Worm (Caenorhabditis elegans): ENCODE results near the gene ogdh-2.

ogdh-2 gene

DNA sequence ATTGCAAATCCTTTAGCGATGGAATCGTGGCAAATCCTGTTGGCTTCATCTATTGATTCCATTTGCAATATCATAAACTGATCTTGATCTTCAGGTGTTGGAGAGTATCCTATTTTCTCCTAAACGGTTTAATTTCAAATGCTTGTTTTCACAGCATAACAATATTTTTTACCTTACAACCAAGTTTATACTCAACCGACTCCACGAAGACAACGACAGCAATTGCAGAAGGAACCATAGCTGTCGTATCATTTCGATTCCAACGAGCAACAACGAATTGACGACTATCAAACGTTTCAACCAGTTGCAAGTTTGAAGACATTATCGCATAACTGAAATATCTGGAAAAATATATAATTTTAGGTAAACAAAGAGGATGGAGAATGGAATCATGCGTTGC is 10.5 kb upstream of the ogdh-2 start, which contains the start of gene usip-1:
usip-1 (minus strand) TSS at position 341 of the 400 bp plus-strand sequence.
- TF ChIP-seq snpc-4 (tag; optimal IDR thresholded peaks at IDR 0.05) (no peak), dpl-1 (GFP tag; optimal IDR thresholded peaks at IDR 0.05) (no peak), nhr-85 (tag) (peak; percentile 5), elt-3 (tag; optimal IDR thresholded peaks at IDR 0.05) (no peak), nhr-11 (tag; optimal IDR thresholded peaks at IDR 0.05) (no peak)

DNA sequence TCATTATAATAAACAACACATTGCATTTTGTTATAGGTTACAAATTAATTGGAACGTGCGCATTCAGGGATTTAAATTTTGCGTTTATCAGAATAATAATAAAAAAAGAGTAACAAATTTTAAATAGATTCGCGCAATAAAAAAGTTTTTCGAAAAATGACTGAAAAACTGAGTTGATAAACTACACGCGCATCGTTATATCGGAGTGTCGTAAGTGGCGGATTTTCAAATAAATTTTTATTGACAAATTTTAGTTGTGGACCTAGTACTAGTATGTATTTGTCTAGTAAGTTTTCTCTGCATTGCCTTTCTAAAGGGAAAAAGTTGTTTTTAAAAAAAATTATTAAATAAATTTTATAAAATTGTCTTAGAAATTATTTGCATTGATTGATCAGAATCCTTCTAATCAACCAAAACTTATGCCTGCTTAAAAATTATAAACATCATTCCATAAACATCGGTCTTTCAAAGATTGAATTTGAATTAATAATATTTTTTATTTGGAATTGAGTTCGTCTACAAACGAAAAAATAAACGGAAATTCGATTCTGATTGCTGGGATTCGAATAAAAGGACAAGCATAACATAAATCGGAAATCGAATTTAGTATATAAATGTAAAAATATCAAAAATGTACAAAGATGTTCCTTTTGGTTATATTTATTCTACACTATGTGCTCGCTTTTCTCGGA is 9.9 kb upstream of the ogdh-2 start, which contains the start of gene srd-4:
srd-4 (plus strand) TSS at position 642 of the 692 bp plus-strand sequence.
- TF ChIP-seq nhr-237 (tag; optimal IDR thresholded peaks at IDR 0.05) (no peak), zag-1 (tag; optimal IDR thresholded peaks at IDR 0.05) (no peak), tbx-2 (tag; optimal IDR thresholded peaks at IDR 0.05) (peak; percentile 39), hpl-2 (GFP tag; optimal IDR thresholded peaks at IDR 0.05) (no peak), F16B12.6 (tag; optimal IDR thresholded peaks at IDR 0.05) (peak; percentile 25), nhr-11 (tag; optimal IDR thresholded peaks at IDR 0.05) (no peak), unc-98 (GFP tag; IDR thresholded peaks at IDR 0.05) (no peak), Y116A8C.19 (tag; optimal IDR thresholded peaks at IDR 0.05; ENCODE audit: borderline replicate concordance) (no peak), nhr-20 (tag; optimal IDR thresholded peaks at IDR 0.05) (peak; percentile 35), dsc-1 (tag; optimal IDR thresholded peaks at IDR 0.05) (peak; percentile 29), sptf-1 (tag; optimal IDR thresholded peaks at IDR 0.05) (no peak), lin-15B (tag; optimal IDR thresholded peaks at IDR 0.05) (no peak), unc-86 (tag; optimal IDR thresholded peaks at IDR 0.05) (no peak), lin-39 (tag; optimal IDR thresholded peaks at IDR 0.05) (no peak), egl-13 (tag; optimal IDR thresholded peaks at IDR 0.05) (no peak), ztf-11 (tag; optimal IDR thresholded peaks at IDR 0.05) (no peak), mep-1 (tag; optimal IDR thresholded peaks at IDR 0.05) (no peak), nhr-12 (tag; optimal IDR thresholded peaks at IDR 0.05) (no peak), aly-2 (tag; optimal IDR thresholded peaks at IDR 0.05) (no peak), fos-1 (tag; optimal IDR thresholded peaks at IDR 0.05) (no peak), nhr-19 (GFP tag; conservative IDR thresholded peaks at IDR 0.05) (peak; percentile 46; the same call in 1 of the 2 replicates), alr-1 (tag; optimal IDR thresholded peaks at IDR 0.05; ENCODE audit: borderline replicate concordance) (no peak), nhr-90 (tag; optimal IDR thresholded peaks at IDR 0.05; ENCODE audit: poor library complexity) (peak; percentile 54), lin-35 (GFP tag; optimal IDR thresholded peaks at IDR 0.05) (peak; percentile 91 to 96), pag-3 (tag; optimal IDR thresholded peaks at IDR 0.05; ENCODE audit: borderline replicate concordance, insufficient read depth) (no peak), ztf-4 (tag; optimal IDR thresholded peaks at IDR 0.05) (no peak), grh-1 (GFP tag; IDR thresholded peaks at IDR 0.05) (no peak), pax-3 (tag; optimal IDR thresholded peaks at IDR 0.05) (no peak), xbp-1 (tag; optimal IDR thresholded peaks at IDR 0.05) (peak; percentile 50), nhr-77 (tag; optimal IDR thresholded peaks at IDR 0.05) (no peak), vab-15 (tag; optimal IDR thresholded peaks at IDR 0.05) (no peak), ama-1 (optimal IDR thresholded peaks at IDR 0.05) (no peak), ceh-88 (GFP tag; IDR thresholded peaks at IDR 0.05) (no peak), ets-5 (GFP tag; IDR thresholded peaks at IDR 0.05) (no peak), unc-30 (tag; optimal IDR thresholded peaks at IDR 0.05) (no peak), zip-4 (GFP tag; optimal IDR thresholded peaks at IDR 0.05) (no peak), mef-2 (tag; optimal IDR thresholded peaks at IDR 0.05) (no peak), C04F5.9 (tag; optimal IDR thresholded peaks at IDR 0.05) (no peak), aha-1 (tag; optimal IDR thresholded peaks at IDR 0.05) (no peak), sup-37 (GFP tag; optimal IDR thresholded peaks at IDR 0.05) (no peak), mab-9 (GFP tag; IDR thresholded peaks at IDR 0.05) (no peak), fkh-10 (GFP tag; optimal IDR thresholded peaks at IDR 0.05) (no peak), efl-1 (optimal IDR thresholded peaks at IDR 0.05) (peak; percentile 66 to 93), efl-1 (GFP tag; optimal IDR thresholded peaks at IDR 0.05 in 1 of 2) (peak; percentile 94 to 99), ceh-82 (tag; optimal IDR thresholded peaks at IDR 0.05) (peak in 2 of 3 experiments; percentile 4 to 28), elt-3 (tag; optimal IDR thresholded peaks at IDR 0.05) (no peak), elt-2 (tag; optimal IDR thresholded peaks at IDR 0.05) (no peak), mdl-1 (tag; optimal IDR thresholded peaks at IDR 0.05) (no peak)

Measured in whole organism, L1 larva.